Fruit fly (Drosophila melanogaster) whole organism, prepupa: Measurements from ENCODE around the gene ssh.
A peak's percentile ranks its signal among the peaks of the same experiment; 100 is the strongest.

Experiments used
- Blimp-1 ChIP-seq: fragments of 200-800 bp; sonication (Bioruptor generic); optimal IDR thresholded peaks from 3 replicates; lab custom pipeline; 2017; ENCODE audit warnings: missing biosample characterization, missing genetic modification characterization, mild to moderate bottlenecking, moderate library complexity, missing genetic modification reagents
- CG10631 ChIP-seq: fragments of 200-800 bp; sonication (Bioruptor generic); optimal IDR thresholded peaks from 2 replicates; lab custom pipeline; 2016; ENCODE audit warnings: missing biosample characterization, missing genetic modification characterization
- CG10669 ChIP-seq: fragments of 200-800 bp; sonication (Bioruptor generic); optimal IDR thresholded peaks from 3 replicates; lab custom pipeline; 2018; ENCODE audit warnings: missing biosample characterization, mild to moderate bottlenecking, missing genetic modification characterization, moderate library complexity
- CG11762 ChIP-seq: fragments of 200-800 bp; sonication (Bioruptor generic); optimal IDR thresholded peaks from 3 replicates; lab custom pipeline; 2016; ENCODE audit warnings: missing biosample characterization, missing genetic modification characterization; ENCODE audit not compliant: insufficient read depth
- CG15336 ChIP-seq: fragments of 200-800 bp; sonication (Bioruptor generic); IDR thresholded peaks from 2 replicates; pipeline ENCODE4 v1.3.6; 2022; ENCODE audit warnings: missing biosample characterization, missing genetic modification characterization
- CG1621 ChIP-seq: fragments of 200-800 bp; sonication (Bioruptor generic); optimal IDR thresholded peaks from 3 replicates; lab custom pipeline; 2018; ENCODE audit warnings: missing biosample characterization, mild to moderate bottlenecking, missing genetic modification characterization
- CG16779 ChIP-seq: fragments of 200-800 bp; sonication (Bioruptor generic); optimal IDR thresholded peaks from 3 replicates; lab custom pipeline; 2017; ENCODE audit warnings: missing biosample characterization, mild to moderate bottlenecking, missing genetic modification characterization
- CG31627 ChIP-seq: fragments of 200-800 bp; sonication (Bioruptor generic); optimal IDR thresholded peaks from 3 replicates; lab custom pipeline; 2016; ENCODE audit warnings: missing biosample characterization, missing genetic modification characterization
- CG32006 ChIP-seq: fragments of 200-800 bp; sonication (Bioruptor generic); optimal IDR thresholded peaks from 3 replicates; lab custom pipeline; 2017; ENCODE audit warnings: missing biosample characterization, mild to moderate bottlenecking, missing genetic modification characterization
- CG34406 ChIP-seq: fragments of 200-800 bp; sonication (Bioruptor generic); optimal IDR thresholded peaks from 3 replicates; lab custom pipeline; 2016; ENCODE audit warnings: missing biosample characterization, missing genetic modification characterization
- CG3919 ChIP-seq: fragments of 200-800 bp; sonication (Bioruptor generic); optimal IDR thresholded peaks from 3 replicates; lab custom pipeline; 2016; ENCODE audit warnings: missing biosample characterization, missing genetic modification characterization
- CG4318 ChIP-seq: fragments of 200-800 bp; sonication (Bioruptor generic); optimal IDR thresholded peaks from 3 replicates; lab custom pipeline; 2017; ENCODE audit warnings: missing biosample characterization, mild to moderate bottlenecking, missing genetic modification characterization
- CG6808 ChIP-seq: fragments of 200-800 bp; sonication (Bioruptor generic); optimal IDR thresholded peaks from 3 replicates; lab custom pipeline; 2017; ENCODE audit warnings: missing biosample characterization, missing genetic modification characterization, mild to moderate bottlenecking, moderate library complexity, missing genetic modification reagents
- CG6854 ChIP-seq: fragments of 200-800 bp; sonication (Bioruptor generic); optimal IDR thresholded peaks from 2 replicates; lab custom pipeline; 2017; ENCODE audit warnings: missing biosample characterization, mild to moderate bottlenecking, missing genetic modification characterization
- CG8119 ChIP-seq: fragments of 200-800 bp; sonication (Bioruptor generic); IDR thresholded peaks from 3 replicates; pipeline ENCODE4 v1.3.6; 2022; ENCODE audit warnings: missing biosample characterization, missing genetic modification characterization
- CG8632 ChIP-seq: fragments of 200-800 bp; sonication (Bioruptor generic); optimal IDR thresholded peaks from 3 replicates; lab custom pipeline; 2016; ENCODE audit warnings: missing biosample characterization, missing genetic modification characterization
- CG9139 ChIP-seq: fragments of 200-800 bp; sonication (Bioruptor generic); optimal IDR thresholded peaks from 3 replicates; lab custom pipeline; 2017; ENCODE audit warnings: missing biosample characterization, mild to moderate bottlenecking, missing genetic modification characterization
- Eip78C ChIP-seq: fragments of 200-800 bp; sonication (Bioruptor generic); peaks from one replicate; lab custom pipeline; 2016; ENCODE audit warnings: missing biosample characterization, missing genetic modification characterization
- Eip93F ChIP-seq: fragments of 200-800 bp; sonication (Bioruptor generic); optimal IDR thresholded peaks from 2 replicates; lab custom pipeline; 2016; ENCODE audit warnings: missing biosample characterization, mild to moderate bottlenecking, missing genetic modification characterization
- Ets21C ChIP-seq: fragments of 200-800 bp; sonication (Bioruptor generic); optimal IDR thresholded peaks from 3 replicates; lab custom pipeline; 2016; ENCODE audit warnings: missing biosample characterization, missing genetic modification characterization
- Gug ChIP-seq: fragments of 200-800 bp; sonication (Bioruptor generic); IDR thresholded peaks from 2 replicates; pipeline ENCODE4 v1.3.6; 2022; ENCODE audit warnings: missing biosample characterization, missing genetic modification characterization
- Hr38 ChIP-seq: sonication (Bioruptor generic); optimal IDR thresholded peaks from 2 replicates; lab custom pipeline; 2016; ENCODE audit warnings: missing biosample characterization, missing genetic modification characterization
- Hr39 ChIP-seq: fragments of 200-800 bp; sonication (Bioruptor generic); optimal IDR thresholded peaks from 2 replicates; lab custom pipeline; 2016; ENCODE audit warnings: missing biosample characterization, missing genetic modification characterization
- Hr4 ChIP-seq: fragments of 200-800 bp; sonication (Bioruptor generic); optimal IDR thresholded peaks from 3 replicates; lab custom pipeline; 2016; ENCODE audit warnings: missing biosample characterization, missing genetic modification characterization
- OdsH ChIP-seq: fragments of 200-800 bp; sonication (Bioruptor generic); optimal IDR thresholded peaks from 3 replicates; lab custom pipeline; 2016; ENCODE audit warnings: missing biosample characterization, missing genetic modification characterization
- Smox ChIP-seq: fragments of 200-800 bp; sonication (Bioruptor generic); optimal IDR thresholded peaks from 3 replicates; lab custom pipeline; 2016; ENCODE audit warnings: missing biosample characterization, missing genetic modification characterization
- Sox102F ChIP-seq: fragments of 200-800 bp; sonication (Bioruptor generic); optimal IDR thresholded peaks from 2 replicates; lab custom pipeline; 2016; ENCODE audit warnings: missing biosample characterization, mild to moderate bottlenecking, missing genetic modification characterization
- Sox14 ChIP-seq: fragments of 200-800 bp; sonication (Bioruptor generic); optimal IDR thresholded peaks from 3 replicates; lab custom pipeline; 2016; ENCODE audit warnings: missing biosample characterization, missing genetic modification characterization
- achi ChIP-seq: fragments of 200-800 bp; sonication (Bioruptor generic); optimal IDR thresholded peaks from 3 replicates; lab custom pipeline; 2016; ENCODE audit warnings: missing biosample characterization, missing genetic modification characterization
- acj6 ChIP-seq: fragments of 200-800 bp; sonication (Bioruptor generic); optimal IDR thresholded peaks from 3 replicates; lab custom pipeline; 2016; ENCODE audit warnings: missing biosample characterization, missing genetic modification characterization
- dac ChIP-seq: fragments of 200-800 bp; sonication (Bioruptor generic); optimal IDR thresholded peaks from 2 replicates; lab custom pipeline; 2017; ENCODE audit warnings: missing biosample characterization, mild to moderate bottlenecking, missing genetic modification characterization
- dsx ChIP-seq: fragments of 200-800 bp; optimal IDR thresholded peaks from 3 replicates; lab custom pipeline; 2019; ENCODE audit warnings: missing biosample characterization, mild to moderate bottlenecking, missing genetic modification characterization, moderate library complexity; ENCODE audit not compliant: poor library complexity, severe bottlenecking
- eg ChIP-seq: fragments of 200-800 bp; sonication (Bioruptor generic); IDR thresholded peaks from 3 replicates; pipeline ENCODE4 v1.3.6; 2022; ENCODE audit warnings: missing biosample characterization, missing genetic modification characterization
- esn ChIP-seq: fragments of 200-800 bp; sonication (Bioruptor generic); optimal IDR thresholded peaks from 2 replicates; lab custom pipeline; 2016; ENCODE audit warnings: missing biosample characterization, mild to moderate bottlenecking, missing genetic modification characterization, moderate library complexity
- fd59A ChIP-seq: fragments of 200-800 bp; sonication (Bioruptor generic); optimal IDR thresholded peaks from 2 replicates; lab custom pipeline; 2017; ENCODE audit warnings: missing biosample characterization, mild to moderate bottlenecking, missing genetic modification characterization, missing genetic modification reagents
- fd85E ChIP-seq: fragments of 200-800 bp; sonication (Bioruptor generic); optimal IDR thresholded peaks from 3 replicates; lab custom pipeline; 2016; ENCODE audit warnings: missing biosample characterization, missing genetic modification characterization
- fkh ChIP-seq: fragments of 200-800 bp; sonication (Bioruptor generic); optimal IDR thresholded peaks from 3 replicates; lab custom pipeline; 2017; ENCODE audit warnings: missing biosample characterization, mild to moderate bottlenecking, missing genetic modification characterization, moderate library complexity
- net ChIP-seq: fragments of 200-800 bp; sonication (Bioruptor generic); optimal IDR thresholded peaks from 3 replicates; lab custom pipeline; 2016; ENCODE audit warnings: missing biosample characterization, missing genetic modification characterization
- spab ChIP-seq: fragments of 200-800 bp; sonication (Bioruptor generic); optimal IDR thresholded peaks from 2 replicates; lab custom pipeline; 2017; ENCODE audit warnings: missing biosample characterization, mild to moderate bottlenecking, missing genetic modification characterization, missing genetic modification reagents
- ss ChIP-seq, 2 experiments: fragments of 200-800 bp; sonication (Bioruptor generic); optimal IDR thresholded peaks; 2 replicates in 1 of 2; 3 replicates in 1 of 2; lab custom pipeline; 2017 to 2018; ENCODE audit warnings: mild to moderate bottlenecking in 2 of 2, missing biosample characterization in 2 of 2, missing genetic modification characterization in 2 of 2, moderate library complexity in 1 of 2
- svp ChIP-seq: fragments of 200-800 bp; sonication (Bioruptor generic); peaks from one replicate; lab custom pipeline; 2016; ENCODE audit warnings: missing biosample characterization, missing genetic modification characterization
- vri ChIP-seq: fragments of 200-800 bp; sonication (Bioruptor generic); optimal IDR thresholded peaks from 3 replicates; lab custom pipeline; 2016; ENCODE audit warnings: missing biosample characterization, mild to moderate bottlenecking, missing genetic modification characterization

The ssh gene

DNA sequence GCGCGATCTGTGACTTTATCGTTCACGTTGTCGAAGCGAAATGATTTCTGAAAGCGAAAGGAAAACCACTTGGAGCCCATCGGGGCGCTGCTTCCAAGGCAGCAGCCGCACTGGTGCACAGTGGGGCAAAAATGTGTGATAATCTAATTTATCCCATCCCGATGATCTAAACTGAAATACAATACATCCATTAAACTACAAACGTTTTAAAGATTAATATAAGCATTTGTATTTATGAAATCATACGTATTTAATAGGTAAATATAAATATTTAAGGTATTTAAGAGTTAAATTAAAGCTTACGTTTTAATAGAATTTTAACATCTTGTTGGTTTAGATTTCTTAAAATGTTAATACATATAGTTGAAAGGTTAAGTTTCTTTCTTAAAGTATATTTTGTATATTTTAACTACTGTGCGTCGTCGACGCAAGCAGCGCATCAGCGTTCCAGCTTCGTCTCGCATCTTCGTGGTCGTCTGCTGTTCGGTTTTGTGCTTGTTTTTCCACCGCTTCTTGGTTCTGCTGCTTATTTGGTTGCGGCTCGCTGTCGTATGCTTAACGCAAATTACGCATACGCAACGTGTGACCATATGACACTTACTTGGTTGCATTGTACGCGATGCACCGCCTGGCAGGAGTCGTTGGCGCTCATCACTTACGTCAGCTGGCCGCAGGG, 38.7 kb downstream of the ssh start, which contains the start of gene CG13643 (continued):
- peak; percentile 66 for TF ChIP-seq CG8632 (GFP tag; lab: Kevin White, UChicago)
- no peak for TF ChIP-seq CG31627 (GFP tag; lab: Kevin White, UChicago)
- peak; percentile 12 for TF ChIP-seq dsx (GFP tag; lab: Kevin White, UChicago)
- TF ChIP-seq Blimp-1 (GFP tag; lab: Kevin White, UChicago), result peak; percentile 54
- no peak for TF ChIP-seq Hr39 (GFP tag; lab: Kevin White, UChicago)
- TF ChIP-seq Ets21C (GFP tag; lab: Kevin White, UChicago), result no peak
- no peak for TF ChIP-seq Gug (GFP tag; lab: Robert Waterston, UW)
- no peak for TF ChIP-seq CG6854 (GFP tag; lab: Kevin White, UChicago)
- no peak for TF ChIP-seq Sox102F (GFP tag; lab: Kevin White, UChicago)
- TF ChIP-seq CG16779 (tag; lab: Kevin White, UChicago), result peak; percentile 17
- peak; percentile 58 for TF ChIP-seq acj6 (GFP tag; lab: Kevin White, UChicago)
- peak; percentile 69 for TF ChIP-seq CG11762 (GFP tag; lab: Kevin White, UChicago)
- TF ChIP-seq Hr38 (GFP tag; lab: Kevin White, UChicago), result no peak
- peak; percentile 55 for TF ChIP-seq OdsH
- no peak for TF ChIP-seq spab (GFP tag; lab: Kevin White, UChicago)
- TF ChIP-seq CG10669 (GFP tag; lab: Kevin White, UChicago), result no peak
- TF ChIP-seq Smox, result peak; percentile 4
- TF ChIP-seq fd59A (GFP tag; lab: Kevin White, UChicago), result no peak
- TF ChIP-seq esn, result no peak
- peak; percentile 64 for TF ChIP-seq net (GFP tag; lab: Kevin White, UChicago)
- peak; percentile 82 for TF ChIP-seq CG15336
- peak; percentile 88 for TF ChIP-seq Eip78C (GFP tag; lab: Kevin White, UChicago)
- TF ChIP-seq eg, result peak; percentile 31; the same call in 1 of the 3 replicates

DNA sequence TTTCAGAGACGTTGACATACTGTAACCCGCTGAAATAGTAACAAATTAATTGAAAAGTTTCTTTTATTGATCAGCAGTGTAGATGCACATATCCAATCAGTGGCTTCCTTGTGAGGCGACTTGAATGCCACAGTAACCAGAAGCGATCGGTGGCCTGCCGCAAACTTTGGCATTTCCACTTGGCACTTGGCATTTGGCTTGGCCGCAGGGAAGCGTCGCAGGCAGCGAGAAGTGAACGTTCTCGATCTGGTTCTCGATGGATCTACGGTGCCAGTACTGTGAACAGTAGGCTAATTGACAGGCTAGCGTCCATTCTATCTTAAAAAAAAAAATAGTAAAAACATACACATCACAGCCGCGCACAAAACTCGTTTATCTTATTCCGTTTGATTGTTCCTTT, 43.9 kb downstream of the ssh start, which contains the start of gene CG10845:
CG10845 (plus strand) TSS at position 301 of the 400 bp plus-strand sequence.
- no peak for TF ChIP-seq net (GFP tag; lab: Kevin White, UChicago)
- no peak for TF ChIP-seq CG10631 (GFP tag; lab: Kevin White, UChicago)
- no peak for TF ChIP-seq CG11762 (GFP tag; lab: Kevin White, UChicago)
- TF ChIP-seq fd59A (GFP tag; lab: Kevin White, UChicago), result no peak
- TF ChIP-seq Hr4 (GFP tag; lab: Kevin White, UChicago), result no peak

DNA sequence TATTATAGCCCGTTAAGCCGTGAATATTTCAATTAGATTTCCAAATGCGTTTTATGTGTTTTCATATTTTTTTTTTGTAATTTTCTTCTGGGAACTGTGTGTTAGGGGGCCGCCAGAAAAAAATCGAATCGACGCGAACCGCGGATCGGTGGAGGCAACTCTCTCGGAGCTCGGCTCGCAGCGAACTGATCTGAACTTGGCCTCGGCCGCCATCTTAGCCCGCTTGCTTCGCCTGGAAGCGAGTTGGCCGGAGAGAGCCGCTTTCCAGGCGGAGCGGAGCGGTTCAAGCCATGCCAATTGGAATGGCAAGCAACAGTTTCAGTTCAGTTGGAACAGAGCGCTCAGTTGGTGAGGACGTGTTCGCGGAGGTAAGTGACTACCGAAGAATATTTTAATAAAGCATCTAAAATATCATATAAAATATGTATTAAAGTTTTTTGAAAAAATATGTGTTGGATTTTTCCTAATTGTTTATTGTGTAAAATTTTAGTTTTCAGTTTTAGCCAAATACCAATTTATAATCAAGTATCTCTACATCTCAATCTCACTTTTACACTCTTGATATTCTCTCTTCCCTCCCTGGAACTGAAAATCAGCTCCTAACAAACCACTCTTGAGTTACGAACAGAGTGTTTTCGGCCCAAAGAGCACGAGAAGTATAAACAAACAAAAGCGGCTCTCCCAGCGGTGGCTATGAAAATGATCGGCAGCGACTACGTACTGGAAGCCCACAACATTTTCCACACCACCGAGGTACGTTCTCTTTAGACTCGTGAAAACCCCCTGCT, 50.1 kb downstream of the ssh start, which contains the start of the genes CG31121 and CG11069:
CG31121 (minus strand) TSS at position 187 of the 788 bp plus-strand sequence.
CG11069 (plus strand) TSS at position 324 of the 788 bp plus-strand sequence.
- TF ChIP-seq CG6808 (GFP tag; lab: Kevin White, UChicago), result no peak
- no peak for TF ChIP-seq CG8632 (GFP tag; lab: Kevin White, UChicago)
- TF ChIP-seq Hr39 (GFP tag; lab: Kevin White, UChicago), result no peak
- TF ChIP-seq spab (GFP tag; lab: Kevin White, UChicago), result no peak
- peak; percentile 3 for TF ChIP-seq CG11762 (GFP tag; lab: Kevin White, UChicago)
- TF ChIP-seq CG10631 (GFP tag; lab: Kevin White, UChicago), result no peak
- no peak for TF ChIP-seq CG6854 (GFP tag; lab: Kevin White, UChicago)
- no peak for TF ChIP-seq fd59A (GFP tag; lab: Kevin White, UChicago)
- TF ChIP-seq CG1621 (tag; lab: Kevin White, UChicago), result peak; percentile 1
- TF ChIP-seq esn, result no peak
- no peak for TF ChIP-seq Hr38 (GFP tag; lab: Kevin White, UChicago)
- no peak for TF ChIP-seq Sox102F (GFP tag; lab: Kevin White, UChicago)
- TF ChIP-seq fkh (GFP tag; lab: Kevin White, UChicago), result no peak
- no peak for TF ChIP-seq Eip93F
- TF ChIP-seq CG9139 (GFP tag; lab: Kevin White, UChicago), result no peak
- TF ChIP-seq dac (GFP tag; lab: Kevin White, UChicago), result no peak
- TF ChIP-seq CG3919 (GFP tag; lab: Kevin White, UChicago), result peak; percentile 6
- no peak for TF ChIP-seq Sox14
- TF ChIP-seq svp (GFP tag; lab: Kevin White, UChicago), result no peak
- TF ChIP-seq fd85E, result no peak
- TF ChIP-seq CG31627 (GFP tag; lab: Kevin White, UChicago), result no peak
- TF ChIP-seq Eip78C (GFP tag; lab: Kevin White, UChicago), result peak; percentile 68
- peak in 1 of 2 experiments; percentile 3 for TF ChIP-seq ss (GFP tag; optimal IDR thresholded peaks at IDR 0.05; lab: Kevin White, UChicago)
- no peak for TF ChIP-seq CG32006 (GFP tag; lab: Kevin White, UChicago)
- peak; percentile 29; the same call in 2 of the 3 replicates for TF ChIP-seq CG8119 (GFP tag; lab: Robert Waterston, UW)
- TF ChIP-seq CG34406 (GFP tag; lab: Kevin White, UChicago), result no peak
- TF ChIP-seq achi (GFP tag; lab: Kevin White, UChicago), result no peak
- TF ChIP-seq Smox, result no peak
- no peak for TF ChIP-seq CG4318 (GFP tag; lab: Kevin White, UChicago)
- no peak for TF ChIP-seq vri (GFP tag; lab: Kevin White, UChicago)
- TF ChIP-seq CG16779 (tag; lab: Kevin White, UChicago), result no peak
